Fruit fly (Drosophila melanogaster) whole organism, embryonic: ENCODE measurements around the gene CG13258.
A peak's percentile ranks its signal among the peaks of the same experiment; 100 is the strongest.

Source experiments
- Asciz ChIP-seq: fragments of 200-800 bp; sonication (Bioruptor generic); optimal IDR thresholded peaks from 2 replicates; lab custom pipeline; 2017; ENCODE audit warnings: missing biosample characterization, mild to moderate bottlenecking, missing genetic modification characterization, missing genetic modification reagents
- Blimp-1 ChIP-seq: fragments of 200-800 bp; sonication (Bioruptor generic); optimal IDR thresholded peaks from 3 replicates; lab custom pipeline; 2018; ENCODE audit warnings: missing biosample characterization, missing genetic modification characterization, mild to moderate bottlenecking, moderate library complexity, missing genetic modification reagents
- CG10959 ChIP-seq: fragments of 200-800 bp; sonication (Bioruptor generic); IDR thresholded peaks from 2 replicates; pipeline ENCODE4 v1.3.6; 2022; ENCODE audit warnings: missing biosample characterization, missing genetic modification characterization
- CG11504 ChIP-seq: fragments of 200-800 bp; sonication (Bioruptor generic); optimal IDR thresholded peaks from 3 replicates; lab custom pipeline; 2019; ENCODE audit warnings: missing biosample characterization, mild to moderate bottlenecking, missing genetic modification characterization, moderate library complexity
- CG12391 ChIP-seq: fragments of 200-800 bp; sonication (Bioruptor generic); optimal IDR thresholded peaks from 3 replicates; lab custom pipeline; 2018; ENCODE audit warnings: missing biosample characterization, mild to moderate bottlenecking, missing genetic modification characterization, moderate library complexity
- CG13894 ChIP-seq: fragments of 200-800 bp; sonication (Bioruptor generic); optimal IDR thresholded peaks from 3 replicates; lab custom pipeline; 2018; ENCODE audit warnings: missing biosample characterization, mild to moderate bottlenecking, missing genetic modification characterization, moderate library complexity
- CG1529 ChIP-seq: fragments of 200-800 bp; sonication (Bioruptor generic); optimal IDR thresholded peaks from 3 replicates; lab custom pipeline; 2018; ENCODE audit warnings: missing biosample characterization, missing genetic modification characterization
- CG15479 ChIP-seq: fragments of 200-800 bp; sonication (Bioruptor generic); optimal IDR thresholded peaks from 3 replicates; lab custom pipeline; 2019; ENCODE audit warnings: missing biosample characterization, mild to moderate bottlenecking, missing genetic modification characterization, moderate library complexity
- CG1603 ChIP-seq: fragments of 200-800 bp; sonication (Bioruptor generic); optimal IDR thresholded peaks from 2 replicates; lab custom pipeline; 2019; ENCODE audit warnings: missing biosample characterization, mild to moderate bottlenecking, missing genetic modification characterization, moderate library complexity
- CG1647 ChIP-seq: fragments of 200-800 bp; sonication (Bioruptor generic); optimal IDR thresholded peaks from 3 replicates; lab custom pipeline; 2016; ENCODE audit warnings: missing biosample characterization, missing genetic modification characterization
- CG18599 ChIP-seq: fragments of 200-800 bp; sonication (Bioruptor generic); optimal IDR thresholded peaks from 3 replicates; lab custom pipeline; 2017; ENCODE audit warnings: missing biosample characterization, missing genetic modification characterization, mild to moderate bottlenecking, moderate library complexity, missing genetic modification reagents
- CG2712 ChIP-seq: fragments of 200-800 bp; optimal IDR thresholded peaks from 3 replicates; lab custom pipeline; 2019; ENCODE audit warnings: missing biosample characterization, mild to moderate bottlenecking, missing genetic modification characterization, moderate library complexity
- CG3281 ChIP-seq: fragments of 200-800 bp; sonication (Bioruptor generic); optimal IDR thresholded peaks from 3 replicates; lab custom pipeline; 2017; ENCODE audit warnings: missing biosample characterization, mild to moderate bottlenecking, missing genetic modification characterization
- CG33557 ChIP-seq: fragments of 200-800 bp; sonication (Bioruptor generic); optimal IDR thresholded peaks from 2 replicates; lab custom pipeline; 2019; ENCODE audit warnings: missing biosample characterization, mild to moderate bottlenecking, missing genetic modification characterization, moderate library complexity
- CG34224 ChIP-seq: fragments of 200-800 bp; sonication (Bioruptor generic); IDR thresholded peaks from 3 replicates; pipeline ENCODE4 v1.3.6; 2022; ENCODE audit warnings: missing biosample characterization, missing genetic modification characterization; ENCODE audit not compliant: partially characterized antibody
- CG34422 ChIP-seq: fragments of 200-800 bp; sonication (Bioruptor generic); IDR thresholded peaks from 3 replicates; pipeline ENCODE4 v1.3.6; 2022; ENCODE audit warnings: missing biosample characterization, missing genetic modification characterization
- CG4360 ChIP-seq: fragments of 200-800 bp; sonication (Bioruptor generic); IDR thresholded peaks from 2 replicates; pipeline ENCODE4 v1.3.6; 2022; ENCODE audit warnings: missing biosample characterization, missing genetic modification characterization
- CG43689 ChIP-seq: fragments of 200-800 bp; sonication (Bioruptor generic); IDR thresholded peaks from 2 replicates; pipeline ENCODE4 v1.3.6; 2022; ENCODE audit warnings: missing biosample characterization, missing genetic modification characterization
- CG4404 ChIP-seq: fragments of 200-800 bp; sonication (Bioruptor generic); IDR thresholded peaks from 2 replicates; pipeline ENCODE4 v1.3.6; 2022; ENCODE audit warnings: missing biosample characterization, missing genetic modification characterization
- CG4707 ChIP-seq: fragments of 200-800 bp; sonication (Bioruptor generic); optimal IDR thresholded peaks from 2 replicates; lab custom pipeline; 2018; ENCODE audit warnings: missing biosample characterization, mild to moderate bottlenecking, missing genetic modification characterization, moderate library complexity
- CG4854 ChIP-seq: fragments of 200-800 bp; sonication (Bioruptor generic); optimal IDR thresholded peaks from 2 replicates; lab custom pipeline; 2016; ENCODE audit warnings: missing biosample characterization, missing genetic modification characterization, inconsistent platforms
- CG6254 ChIP-seq: fragments of 200-800 bp; sonication (Bioruptor generic); optimal IDR thresholded peaks from 3 replicates; lab custom pipeline; 2017; ENCODE audit warnings: mild to moderate bottlenecking, missing biosample characterization, missing genetic modification reagents, missing genetic modification characterization
- CG7987 ChIP-seq: fragments of 200-800 bp; sonication (Bioruptor generic); optimal IDR thresholded peaks from 2 replicates; lab custom pipeline; 2018; ENCODE audit warnings: missing biosample characterization, mild to moderate bottlenecking, missing genetic modification characterization, moderate library complexity
- Dip3 ChIP-seq: fragments of 200-800 bp; sonication (Bioruptor generic); optimal IDR thresholded peaks from 3 replicates; lab custom pipeline; 2016; ENCODE audit warnings: missing biosample characterization, missing genetic modification characterization
- Eip74EF ChIP-seq, 2 experiments: fragments of 200-800 bp in 1 of 2; fragments of >200 bp in 1 of 2; sonication (Bioruptor generic) in 1 of 2; optimal IDR thresholded peaks; 2 replicates each; lab custom pipeline; 2017 to 2019; ENCODE audit warnings: missing biosample characterization in 2 of 2, missing genetic modification characterization in 2 of 2, mild to moderate bottlenecking in 1 of 2, moderate library complexity in 1 of 2
- HLH54F ChIP-seq: fragments of 200-800 bp; sonication (Bioruptor generic); optimal IDR thresholded peaks from 3 replicates; lab custom pipeline; 2016; ENCODE audit warnings: missing biosample characterization, missing genetic modification characterization
- Hand ChIP-seq: fragments of 200-800 bp; sonication (Bioruptor generic); optimal IDR thresholded peaks from 2 replicates; lab custom pipeline; 2017; ENCODE audit warnings: mild to moderate bottlenecking, missing biosample characterization, missing genetic modification reagents, missing genetic modification characterization
- HmgD ChIP-seq: fragments of 200-800 bp; sonication (Bioruptor generic); optimal IDR thresholded peaks from 3 replicates; lab custom pipeline; 2016; ENCODE audit warnings: missing biosample characterization, missing genetic modification characterization
- Hmx ChIP-seq: fragments of 200-800 bp; sonication (Bioruptor generic); optimal IDR thresholded peaks from 2 replicates; lab custom pipeline; 2016; ENCODE audit warnings: missing biosample characterization, missing genetic modification characterization
- Opbp ChIP-seq: fragments of 200-800 bp; sonication (Bioruptor generic); IDR thresholded peaks from 3 replicates; pipeline ENCODE4 v1.3.6; 2022; ENCODE audit warnings: missing biosample characterization, missing genetic modification characterization; ENCODE audit not compliant: partially characterized antibody
- Rfx ChIP-seq: fragments of 200-800 bp; sonication (Bioruptor generic); IDR thresholded peaks from 2 replicates; pipeline ENCODE4 v1.3.6; 2022; ENCODE audit warnings: missing biosample characterization, missing genetic modification characterization
- Scr ChIP-seq: fragments of 200-800 bp; sonication (Bioruptor generic); IDR thresholded peaks from 2 replicates; pipeline ENCODE4 v1.3.6; 2022; ENCODE audit warnings: missing biosample characterization, missing genetic modification characterization; ENCODE audit not compliant: partially characterized antibody
- ap ChIP-seq: fragments of 200-800 bp; sonication (Bioruptor generic); IDR thresholded peaks from 2 replicates; pipeline ENCODE4 v1.3.6; 2022; ENCODE audit warnings: missing biosample characterization, missing genetic modification characterization
- ara ChIP-seq: fragments of 200-800 bp; sonication (Bioruptor generic); IDR thresholded peaks from 2 replicates; pipeline ENCODE4 v1.3.6; 2022; ENCODE audit warnings: missing biosample characterization, missing genetic modification characterization
- crp ChIP-seq, 2 experiments: fragments of 200-800 bp; sonication (Bioruptor generic); optimal IDR thresholded peaks; 2 replicates in 1 of 2; 3 replicates in 1 of 2; lab custom pipeline; 2017; ENCODE audit warnings: missing biosample characterization in 2 of 2, missing genetic modification characterization in 2 of 2, mild to moderate bottlenecking in 1 of 2, moderate library complexity in 1 of 2
- dysf ChIP-seq: fragments of 200-800 bp; sonication (Bioruptor generic); IDR thresholded peaks from 3 replicates; pipeline ENCODE4 v1.3.6; 2022; ENCODE audit warnings: missing biosample characterization, missing genetic modification characterization
- fd102C ChIP-seq: fragments of 200-800 bp; sonication (Bioruptor generic); optimal IDR thresholded peaks from 2 replicates; lab custom pipeline; 2018; ENCODE audit warnings: missing biosample characterization, mild to moderate bottlenecking, missing genetic modification characterization, moderate library complexity
- fu2 ChIP-seq: fragments of 200-800 bp; sonication (Bioruptor generic); optimal IDR thresholded peaks from 2 replicates; lab custom pipeline; 2016; ENCODE audit warnings: missing biosample characterization, missing genetic modification characterization
- gsb ChIP-seq: fragments of 200-800 bp; sonication (Bioruptor generic); IDR thresholded peaks from 2 replicates; pipeline ENCODE4 v1.3.6; 2022; ENCODE audit warnings: missing biosample characterization, missing genetic modification characterization
- hth ChIP-seq: fragments of >200 bp; optimal IDR thresholded peaks from 2 replicates; lab custom pipeline; 2017; ENCODE audit warnings: inconsistent platforms
- inv ChIP-seq: fragments of 200-800 bp; sonication (Bioruptor generic); IDR thresholded peaks from 2 replicates; pipeline ENCODE4 v1.3.6; 2022; ENCODE audit warnings: missing biosample characterization, missing genetic modification characterization; ENCODE audit not compliant: partially characterized antibody
- knrl ChIP-seq: fragments of 200-800 bp; sonication (Bioruptor generic); IDR thresholded peaks from 3 replicates; pipeline ENCODE4 v1.3.6; 2022; ENCODE audit warnings: missing biosample characterization, missing genetic modification characterization; ENCODE audit not compliant: partially characterized antibody
- lola ChIP-seq, 3 experiments: fragments of >200 bp in 2 of 3; fragments of 200-800 bp in 1 of 3; sonication (Bioruptor generic) in 1 of 3; optimal IDR thresholded peaks; 2 replicates each; lab custom pipeline; 2017 to 2019; ENCODE audit warnings: missing biosample characterization in 3 of 3, missing genetic modification characterization in 3 of 3, mild to moderate bottlenecking in 1 of 3, moderate library complexity in 1 of 3
- luna ChIP-seq: fragments of 200-800 bp; sonication (Bioruptor generic); optimal IDR thresholded peaks from 2 replicates; lab custom pipeline; 2016; ENCODE audit warnings: missing biosample characterization, missing genetic modification characterization
- nerfin-1 ChIP-seq: fragments of 200-800 bp; sonication (Bioruptor generic); optimal IDR thresholded peaks from 3 replicates; lab custom pipeline; 2019; ENCODE audit warnings: missing biosample characterization, mild to moderate bottlenecking, missing genetic modification characterization, moderate library complexity
- org-1 ChIP-seq: fragments of 200-800 bp; sonication (Bioruptor generic); optimal IDR thresholded peaks from 2 replicates; lab custom pipeline; 2017; ENCODE audit warnings: missing biosample characterization, missing genetic modification characterization
- pum ChIP-seq: fragments of 200-800 bp; sonication (Bioruptor generic); optimal IDR thresholded peaks from 2 replicates; lab custom pipeline; 2016; ENCODE audit warnings: missing biosample characterization, missing genetic modification characterization
- repo ChIP-seq: fragments of 200-800 bp; sonication (Bioruptor generic); optimal IDR thresholded peaks from 2 replicates; lab custom pipeline; 2016; ENCODE audit warnings: missing biosample characterization, missing genetic modification characterization
- tin ChIP-seq: fragments of 200-800 bp; sonication (Bioruptor generic); optimal IDR thresholded peaks from 3 replicates; lab custom pipeline; 2016; ENCODE audit warnings: missing biosample characterization, missing genetic modification characterization
- wek ChIP-seq: fragments of 200-800 bp; sonication (Bioruptor generic); optimal IDR thresholded peaks from 3 replicates; lab custom pipeline; 2018; ENCODE audit warnings: missing biosample characterization, mild to moderate bottlenecking, missing genetic modification characterization, moderate library complexity

Gene CG13258

dm6 chr2L:16272730-16273129, 20.1 kb downstream of the CG13258 start (continued):
- TF ChIP-seq ara (GFP tag; lab: Robert Waterston, UW) (no peak), CG6254 (GFP tag; lab: Kevin White, UChicago) (no peak), repo (no peak), CG13894 (tag; lab: Kevin White, UChicago) (no peak), Hmx (no peak), Scr (GFP tag; lab: Robert Waterston, UW) (no peak), Dip3 (GFP tag; lab: Kevin White, UChicago) (no peak), Asciz (GFP tag; lab: Kevin White, UChicago) (peak; percentile 69), CG4707 (peak; percentile 68), nerfin-1 (tag; lab: Kevin White, UChicago) (peak; percentile 2), CG1529 (GFP tag; lab: Kevin White, UChicago) (peak; percentile 21), Rfx (GFP tag; lab: Robert Waterston, UW) (peak; percentile 32; the same call in 1 of the 2 replicates), Opbp (GFP tag; lab: Robert Waterston, UW) (no peak), CG34422 (peak; percentile 22; the same call in 1 of the 3 replicates), fu2 (GFP tag; lab: Kevin White, UChicago) (no peak), org-1 (GFP tag; lab: Kevin White, UChicago) (peak; percentile 20), CG3281 (GFP tag; lab: Kevin White, UChicago) (peak; percentile 19), tin (GFP tag; lab: Kevin White, UChicago) (no peak), fd102C (GFP tag; lab: Kevin White, UChicago) (no peak), CG34224 (GFP tag; lab: Robert Waterston, UW) (no peak), ap (no peak), hth (no peak), CG1603 (peak; percentile 43), luna (no peak), CG18599 (peak; percentile 75), Blimp-1 (GFP tag; lab: Kevin White, UChicago) (peak; percentile 29), CG4404 (GFP tag; lab: Robert Waterston, UW) (no peak), knrl (no peak), CG2712 (tag; lab: Kevin White, UChicago) (peak; percentile 2), crp (GFP tag; optimal IDR thresholded peaks at IDR 0.05; lab: Kevin White, UChicago) (peak in 1 of 2 experiments; percentile 78), CG12391 (tag; lab: Kevin White, UChicago) (no peak), pum (no peak), CG1647 (GFP tag; lab: Kevin White, UChicago) (no peak), dysf (no peak), Hand (GFP tag; lab: Kevin White, UChicago) (peak; percentile 29), HmgD (GFP tag; lab: Kevin White, UChicago) (no peak), CG4854 (GFP tag; lab: Kevin White, UChicago) (no peak), Eip74EF (GFP tag; optimal IDR thresholded peaks at IDR 0.05; lab: Kevin White, UChicago) (no peak), wek (peak; percentile 54), CG11504 (tag; lab: Kevin White, UChicago) (peak; percentile 18), CG4360 (GFP tag; lab: Robert Waterston, UW) (peak; percentile 61; the same call in 1 of the 2 replicates), HLH54F (GFP tag; lab: Kevin White, UChicago) (no peak), CG7987 (peak; percentile 69), inv (GFP tag; lab: Robert Waterston, UW) (no peak), CG43689 (GFP tag; lab: Robert Waterston, UW) (no peak), CG15479 (GFP tag; lab: Kevin White, UChicago) (no peak), gsb (GFP tag; lab: Robert Waterston, UW) (no peak), CG10959 (no peak), lola (GFP tag; optimal IDR thresholded peaks at IDR 0.05; lab: Kevin White, UChicago) (no peak), CG33557 (GFP tag; lab: Kevin White, UChicago) (peak; percentile 32)
